Worm (Caenorhabditis elegans) whole organism, L1 larva: Measurements from ENCODE around the gene F58F9.9.
A peak's percentile ranks its signal among the peaks of the same experiment; 100 is the strongest.

Source experiments
- C04F5.9 ChIP-seq: sonication (generic microtip); optimal IDR thresholded peaks from 2 replicates; lab custom pipeline; 2016; ENCODE audit warnings: missing genetic modification characterization, missing compliant biosample characterization
- C16A3.4 ChIP-seq: fragments of 150-350 bp; optimal IDR thresholded peaks from 2 replicates; lab custom pipeline; 2014; ENCODE audit warnings: missing biosample characterization, missing genetic modification characterization
- C34B4.2 ChIP-seq: sonication (generic microtip); optimal IDR thresholded peaks from 2 replicates; lab custom pipeline; 2017; ENCODE audit warnings: mild to moderate bottlenecking, missing genetic modification characterization, missing compliant biosample characterization
- ceh-90 ChIP-seq: sonication (generic microtip); optimal IDR thresholded peaks from 2 replicates; lab custom pipeline; 2016; ENCODE audit warnings: missing genetic modification characterization, missing compliant biosample characterization
- dsc-1 ChIP-seq: sonication (generic microtip); optimal IDR thresholded peaks from 2 replicates; lab custom pipeline; 2016; ENCODE audit warnings: mild to moderate bottlenecking, missing genetic modification characterization, missing compliant biosample characterization
- efl-1 ChIP-seq, 4 experiments: fragments of 150-350 bp; optimal IDR thresholded peaks in 3 of 4; peaks in 1 of 4; 1 replicate in 1 of 4; 2 replicates in 3 of 4; lab custom pipeline; 2014; ENCODE audit warnings: missing biosample characterization in 2 of 4, missing genetic modification characterization in 2 of 4, missing genetic modification reagents in 2 of 4
- efl-3 ChIP-seq: fragments of 200-800 bp; sonication (Bioruptor generic); optimal IDR thresholded peaks from 2 replicates; lab custom pipeline; 2018; ENCODE audit warnings: mild to moderate bottlenecking, missing genetic modification characterization, missing compliant biosample characterization
- egl-13 ChIP-seq: sonication (generic microtip); optimal IDR thresholded peaks from 2 replicates; lab custom pipeline; 2016; ENCODE audit warnings: missing genotype, missing genetic modification reagents, missing genetic modification characterization, missing compliant biosample characterization
- elt-2 ChIP-seq: sonication (generic microtip); optimal IDR thresholded peaks from 2 replicates; lab custom pipeline; 2016; ENCODE audit warnings: missing genetic modification characterization, mild to moderate bottlenecking, inconsistent platforms, missing compliant biosample characterization, missing genetic modification reagents
- fkh-4 ChIP-seq: sonication (generic microtip); optimal IDR thresholded peaks from 2 replicates; lab custom pipeline; 2016; ENCODE audit warnings: missing compliant biosample characterization, missing genetic modification characterization, borderline replicate concordance
- hlh-17 ChIP-seq: fragments of 200-800 bp; sonication (Bioruptor generic); optimal IDR thresholded peaks from 2 replicates; lab custom pipeline; 2018; ENCODE audit warnings: missing genetic modification characterization, mild to moderate bottlenecking, missing compliant biosample characterization, moderate library complexity, borderline replicate concordance
- hlh-4 ChIP-seq: sonication (generic microtip); optimal IDR thresholded peaks from 2 replicates; lab custom pipeline; 2016; ENCODE audit warnings: mild to moderate bottlenecking, missing genetic modification characterization, missing compliant biosample characterization
- hpl-2 ChIP-seq: fragments of 150-350 bp; optimal IDR thresholded peaks from 2 replicates; lab custom pipeline; 2014; ENCODE audit warnings: missing biosample characterization, missing genetic modification reagents, missing genetic modification characterization
- irx-1 ChIP-seq: sonication (generic microtip); optimal IDR thresholded peaks from 2 replicates; lab custom pipeline; 2016; ENCODE audit warnings: missing genetic modification characterization, missing compliant biosample characterization
- isw-1 ChIP-seq: fragments of 200-800 bp; sonication (Bioruptor generic); IDR thresholded peaks from 2 replicates; pipeline ENCODE4 v1.3.6; 2022; ENCODE audit warnings: missing genetic modification characterization, missing compliant biosample characterization
- lin-13 ChIP-seq: fragments of 150-350 bp; optimal IDR thresholded peaks from 2 replicates; lab custom pipeline; 2014; ENCODE audit warnings: missing biosample characterization, missing genetic modification reagents, missing genetic modification characterization
- lsy-2 ChIP-seq, 2 experiments: fragments of 150-350 bp; optimal IDR thresholded peaks; 2 replicates each; lab custom pipeline; 2014; ENCODE audit warnings: missing biosample characterization in 2 of 2, missing genetic modification characterization in 2 of 2
- mab-9 ChIP-seq: fragments of 200-800 bp; sonication (Bioruptor generic); IDR thresholded peaks from 2 replicates; pipeline ENCODE4 v1.3.6; 2022; ENCODE audit warnings: missing genetic modification reagents, missing genetic modification characterization, missing compliant biosample characterization
- mdl-1 ChIP-seq, 2 experiments: fragments of 150-350 bp; optimal IDR thresholded peaks; 2 replicates each; lab custom pipeline; 2014 to 2017; ENCODE audit warnings: missing biosample characterization in 2 of 2, missing genetic modification characterization in 2 of 2, inconsistent platforms in 1 of 2
- mef-2 ChIP-seq: fragments of 150-350 bp; optimal IDR thresholded peaks from 2 replicates; lab custom pipeline; 2014; ENCODE audit warnings: missing biosample characterization, missing genetic modification characterization
- nhr-12 ChIP-seq: sonication (generic microtip); optimal IDR thresholded peaks from 2 replicates; lab custom pipeline; 2017; ENCODE audit warnings: missing biosample characterization, missing genetic modification characterization
- nhr-19 ChIP-seq: fragments of 200-800 bp; sonication (Bioruptor generic); conservative IDR thresholded peaks from 2 replicates; pipeline ENCODE4 v1.3.6; 2022; ENCODE audit warnings: missing genetic modification characterization, missing compliant biosample characterization
- nhr-20 ChIP-seq: sonication (generic microtip); optimal IDR thresholded peaks from 2 replicates; lab custom pipeline; 2016; ENCODE audit warnings: mild to moderate bottlenecking, missing genetic modification characterization, missing compliant biosample characterization
- nhr-47 ChIP-seq: sonication (generic microtip); optimal IDR thresholded peaks from 2 replicates; lab custom pipeline; 2016; ENCODE audit warnings: mild to moderate bottlenecking, missing genetic modification characterization, moderate library complexity, missing compliant biosample characterization
- nhr-77 ChIP-seq: fragments of 150-350 bp; optimal IDR thresholded peaks from 2 replicates; lab custom pipeline; 2014; ENCODE audit warnings: missing biosample characterization, missing genetic modification characterization
- rnt-1 ChIP-seq: sonication (generic microtip); optimal IDR thresholded peaks from 2 replicates; lab custom pipeline; 2016; ENCODE audit warnings: mild to moderate bottlenecking, missing genetic modification characterization, moderate library complexity, missing compliant biosample characterization
- skn-1 ChIP-seq: fragments of 150-350 bp; optimal IDR thresholded peaks from 2 replicates; lab custom pipeline; 2014; ENCODE audit warnings: missing biosample characterization, missing genetic modification characterization
- snpc-4 ChIP-seq: fragments of 150-350 bp; optimal IDR thresholded peaks from 2 replicates; lab custom pipeline; 2014; ENCODE audit warnings: missing biosample characterization, missing genetic modification characterization
- snu-23 ChIP-seq: sonication (generic microtip); optimal IDR thresholded peaks from 2 replicates; lab custom pipeline; 2016; ENCODE audit warnings: missing genetic modification characterization, missing compliant biosample characterization
- sptf-1 ChIP-seq: fragments of 150-350 bp; optimal IDR thresholded peaks from 2 replicates; lab custom pipeline; 2014; ENCODE audit warnings: missing biosample characterization, missing genetic modification characterization
- unc-98 ChIP-seq: fragments of 200-800 bp; sonication (Bioruptor generic); IDR thresholded peaks from 2 replicates; pipeline ENCODE4 v1.3.6; 2022; ENCODE audit warnings: missing genetic modification characterization, missing compliant biosample characterization
- vab-15 ChIP-seq: sonication (generic microtip); optimal IDR thresholded peaks from 2 replicates; lab custom pipeline; 2017; ENCODE audit warnings: missing genotype, mild to moderate bottlenecking, missing genetic modification characterization, missing compliant biosample characterization
- zip-4 ChIP-seq: fragments of 200-800 bp; sonication (Bioruptor generic); optimal IDR thresholded peaks from 2 replicates; lab custom pipeline; 2018; ENCODE audit warnings: mild to moderate bottlenecking, missing genetic modification characterization, moderate library complexity, missing compliant biosample characterization

The F58F9.9 gene

DNA sequence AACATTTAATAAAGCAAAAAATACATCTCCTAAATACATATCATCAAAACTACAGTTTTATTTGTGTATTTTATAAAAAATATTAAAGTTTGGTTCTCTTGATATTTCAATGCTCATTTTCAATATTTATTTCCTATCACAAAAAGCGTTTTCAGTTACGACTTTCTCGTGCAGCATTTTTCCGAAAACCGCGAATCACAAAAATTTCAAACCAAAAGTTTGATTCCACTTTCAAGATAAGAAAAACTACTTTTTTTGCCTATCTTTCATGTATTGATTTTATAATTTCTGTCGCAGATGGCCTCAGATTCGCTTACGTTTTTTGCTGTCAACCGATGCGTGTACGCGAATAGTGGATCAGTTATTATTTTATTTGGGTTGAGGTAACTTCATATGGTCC, 20.7 kb upstream of the F58F9.9 start, which contains the start of gene C49A9.4:
TSS of gene C49A9.4 (plus strand) at position 265 of the 400 bp plus-strand sequence.
- TF ChIP-seq mef-2 (tag; lab: Kevin White, UChicago) (no peak), elt-2 (tag; lab: Kevin White, UChicago) (peak; percentile 27), hpl-2 (GFP tag; lab: Kevin White, UChicago) (peak; percentile 35), efl-1 (optimal IDR thresholded peaks at IDR 0.05; lab: Kevin White, UChicago) (no peak), efl-1 (GFP tag; optimal IDR thresholded peaks at IDR 0.05 in 1 of 2; lab: Kevin White, UChicago) (peak in 1 of 2 experiments; percentile 42)

ce11 chrIV:6221878-6222277, 18.2 kb upstream of the F58F9.9 start, which contains the start of gene C49A9.3:
Gene C49A9.3 (plus strand): TSS chrIV:6222089.
- no peak for TF ChIP-seq snpc-4 (tag; lab: Kevin White, UChicago)
- TF ChIP-seq efl-1 (optimal IDR thresholded peaks at IDR 0.05; lab: Kevin White, UChicago) = no peak
- TF ChIP-seq efl-1 (GFP tag; optimal IDR thresholded peaks at IDR 0.05 in 1 of 2; lab: Kevin White, UChicago) = peak in 1 of 2 experiments; percentile 2
- TF ChIP-seq elt-2 (tag; lab: Kevin White, UChicago) = peak; percentile 51

ce11 chrIV:6225143-6225542, 14.9 kb upstream of the F58F9.9 start, which contains the start of gene C49A9.2:
Gene C49A9.2 (plus strand): TSS chrIV:6225443.
- TF ChIP-seq hlh-17 (GFP tag; lab: Kevin White, UChicago) (no peak), irx-1 (tag; lab: Kevin White, UChicago) (no peak), vab-15 (no peak), unc-98 (GFP tag; lab: Robert Waterston, UW) (no peak), C16A3.4 (tag; lab: Kevin White, UChicago) (no peak), dsc-1 (tag; lab: Kevin White, UChicago) (no peak), nhr-19 (GFP tag; lab: Robert Waterston, UW) (no peak), nhr-20 (tag; lab: Kevin White, UChicago) (no peak), snu-23 (GFP tag; lab: Kevin White, UChicago) (no peak), zip-4 (GFP tag; lab: Kevin White, UChicago) (no peak), nhr-47 (tag; lab: Kevin White, UChicago) (no peak), lin-13 (GFP tag; lab: Kevin White, UChicago) (no peak), hpl-2 (GFP tag; lab: Kevin White, UChicago) (no peak), hlh-4 (tag; lab: Kevin White, UChicago) (no peak), egl-13 (tag; lab: Kevin White, UChicago) (no peak), rnt-1 (tag; lab: Kevin White, UChicago) (no peak), efl-3 (GFP tag; lab: Kevin White, UChicago) (no peak), fkh-4 (tag; lab: Kevin White, UChicago) (no peak), C34B4.2 (tag; lab: Kevin White, UChicago) (no peak)
- TF ChIP-seq, all 84 proteins: peak for 0

ce11 chrIV:6227974-6228373, 12.1 kb upstream of the F58F9.9 start, which contains the start of gene C49A9.1:
Gene C49A9.1 (plus strand): TSS chrIV:6228190.
- no peak for TF ChIP-seq C34B4.2 (tag; lab: Kevin White, UChicago)
- TF ChIP-seq lsy-2 (tag; optimal IDR thresholded peaks at IDR 0.05; lab: Kevin White, UChicago) = no peak
- TF ChIP-seq snu-23 (GFP tag; lab: Kevin White, UChicago) = no peak
- no peak for TF ChIP-seq nhr-12 (tag; lab: Kevin White, UChicago)
- no peak for TF ChIP-seq rnt-1 (tag; lab: Kevin White, UChicago)
- TF ChIP-seq elt-2 (tag; lab: Kevin White, UChicago) = no peak
- no peak for TF ChIP-seq fkh-4 (tag; lab: Kevin White, UChicago)
- no peak for TF ChIP-seq nhr-19 (GFP tag; lab: Robert Waterston, UW)
- no peak for TF ChIP-seq mab-9 (GFP tag; lab: Robert Waterston, UW)
- TF ChIP-seq nhr-77 (tag; lab: Kevin White, UChicago) = no peak
- no peak for TF ChIP-seq skn-1 (tag; lab: Kevin White, UChicago)
- no peak for TF ChIP-seq sptf-1 (tag; lab: Kevin White, UChicago)
- TF ChIP-seq mdl-1 (tag; optimal IDR thresholded peaks at IDR 0.05; lab: Kevin White, UChicago) = no peak

ce11 chrIV:6230560-6231073, 9.5 kb upstream of the F58F9.9 start, which contains the start of gene F58F9.4:
Gene F58F9.4 (plus strand): TSS chrIV:6231023.
- TF ChIP-seq isw-1 (GFP tag; lab: Robert Waterston, UW) (no peak), C04F5.9 (tag; lab: Kevin White, UChicago) (no peak), egl-13 (tag; lab: Kevin White, UChicago) (no peak), ceh-90 (no peak), skn-1 (tag; lab: Kevin White, UChicago) (no peak)
